Fruit fly (Drosophila melanogaster): ENCODE results near the gene nSMase.
A peak's percentile ranks its signal among the peaks of the same experiment; 100 is the strongest.

The nSMase gene

DNA sequence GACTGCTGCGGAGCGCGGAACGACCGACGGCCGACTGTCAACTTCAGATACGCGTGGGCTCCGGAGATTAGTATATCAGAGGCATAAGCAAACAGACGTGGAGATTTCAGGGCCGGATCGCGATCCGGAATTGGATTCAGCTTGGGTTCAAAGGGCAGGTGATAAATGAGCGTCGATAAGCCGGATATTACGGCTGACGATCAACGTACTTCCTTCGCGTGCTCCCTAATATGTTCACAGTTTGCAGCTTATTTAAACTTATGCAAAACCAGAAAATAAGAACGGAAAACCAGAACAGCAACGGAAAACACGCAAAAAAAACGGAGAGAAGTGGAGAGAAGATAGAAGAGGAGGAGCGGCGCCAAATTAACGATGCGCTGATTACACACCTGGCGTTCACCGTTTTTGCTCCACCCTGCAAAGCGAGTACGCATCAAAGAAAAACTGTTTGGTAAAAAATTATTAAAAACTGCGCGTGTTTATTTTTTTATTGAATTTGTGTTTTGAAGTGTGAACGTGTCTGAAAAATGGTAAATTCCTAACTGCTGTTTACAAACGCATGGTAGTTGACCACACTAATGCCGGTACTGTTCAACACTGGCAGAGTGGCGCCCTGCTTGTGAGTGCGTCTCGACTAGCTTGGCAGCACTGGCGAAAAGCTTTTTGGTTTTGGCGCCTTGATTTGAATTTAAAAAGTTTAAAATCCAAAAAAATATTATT lies 20.2 kb downstream of the nSMase start, which contains the start of gene CG17746 (continued):
- TF ChIP-seq CG6808 (GFP tag; optimal IDR thresholded peaks at IDR 0.05), result peak; percentile 100
- peak; percentile 93 for TF ChIP-seq svp (GFP tag)
- no peak for TF ChIP-seq CG7368 (GFP tag; optimal IDR thresholded peaks at IDR 0.05)
- TF ChIP-seq achi (GFP tag; optimal IDR thresholded peaks at IDR 0.05), result no peak
- TF ChIP-seq Ets96B (tag; optimal IDR thresholded peaks at IDR 0.05), result no peak
- no peak for TF ChIP-seq Hr4 (GFP tag; optimal IDR thresholded peaks at IDR 0.05)
- TF ChIP-seq Sox102F (GFP tag; optimal IDR thresholded peaks at IDR 0.05), result no peak
- no peak for TF ChIP-seq net (GFP tag; optimal IDR thresholded peaks at IDR 0.05)
- no peak for TF ChIP-seq CG6792 (GFP tag; optimal IDR thresholded peaks at IDR 0.05)
- TF ChIP-seq dac (GFP tag; optimal IDR thresholded peaks at IDR 0.05), result no peak
- no peak for TF ChIP-seq spab (GFP tag; optimal IDR thresholded peaks at IDR 0.05)
- TF ChIP-seq Sox14 (GFP tag; optimal IDR thresholded peaks at IDR 0.05), result peak; percentile 45
- TF ChIP-seq esn (GFP tag; optimal IDR thresholded peaks at IDR 0.05), result peak; percentile 0
- no peak for TF ChIP-seq CG11294 (GFP tag; IDR thresholded peaks at IDR 0.05)
- no peak for TF ChIP-seq Ets21C (GFP tag; optimal IDR thresholded peaks at IDR 0.05)
- TF ChIP-seq lz (GFP tag; optimal IDR thresholded peaks at IDR 0.05), result peak; percentile 38
- no peak for TF ChIP-seq Eip75B (GFP tag; optimal IDR thresholded peaks at IDR 0.05)
- no peak for TF ChIP-seq CG16779 (tag; optimal IDR thresholded peaks at IDR 0.05)
- TF ChIP-seq Blimp-1 (GFP tag; optimal IDR thresholded peaks at IDR 0.05), result no peak
- TF ChIP-seq salr (GFP tag; optimal IDR thresholded peaks at IDR 0.05), result no peak
- TF ChIP-seq Smox (GFP tag; optimal IDR thresholded peaks at IDR 0.05), result no peak
- no peak for TF ChIP-seq CG8119 (GFP tag; IDR thresholded peaks at IDR 0.05)
- no peak for TF ChIP-seq dsx (GFP tag; optimal IDR thresholded peaks at IDR 0.05; ENCODE audit: poor library complexity, severe bottlenecking)
- TF ChIP-seq CG8319 (GFP tag; optimal IDR thresholded peaks at IDR 0.05), result no peak
- TF ChIP-seq CG8632 (GFP tag; optimal IDR thresholded peaks at IDR 0.05), result no peak
- TF ChIP-seq Lpt (GFP tag; optimal IDR thresholded peaks at IDR 0.05), result no peak
- TF ChIP-seq eg (GFP tag; IDR thresholded peaks at IDR 0.05), result no peak
- no peak for TF ChIP-seq CG32006 (GFP tag; optimal IDR thresholded peaks at IDR 0.05)
- TF ChIP-seq Met (GFP tag; optimal IDR thresholded peaks at IDR 0.05), result no peak
- no peak for TF ChIP-seq CG6276 (GFP tag; optimal IDR thresholded peaks at IDR 0.05)
- TF ChIP-seq CG31627 (GFP tag; optimal IDR thresholded peaks at IDR 0.05), result peak; percentile 35
- no peak for TF ChIP-seq fd85E (GFP tag; optimal IDR thresholded peaks at IDR 0.05)

dm6 chr3L:3239785-3240596 lies 21.0 kb downstream of the nSMase start:
- TF ChIP-seq cyc (GFP tag; optimal IDR thresholded peaks at IDR 0.05), result no peak
- peak; percentile 61 for TF ChIP-seq Eip75B (GFP tag; optimal IDR thresholded peaks at IDR 0.05)
- peak; percentile 69 for TF ChIP-seq OdsH (GFP tag; optimal IDR thresholded peaks at IDR 0.05)
- peak; percentile 74 for TF ChIP-seq Sox14 (GFP tag; optimal IDR thresholded peaks at IDR 0.05)
- TF ChIP-seq CG8119 (GFP tag; IDR thresholded peaks at IDR 0.05), result peak; percentile 33; the same call in 2 of the 3 replicates
- no peak for TF ChIP-seq Hr38 (GFP tag; optimal IDR thresholded peaks at IDR 0.05)
- peak; percentile 73 for TF ChIP-seq CG31627 (GFP tag; optimal IDR thresholded peaks at IDR 0.05)
- peak; percentile 36 for TF ChIP-seq CG8632 (GFP tag; optimal IDR thresholded peaks at IDR 0.05)
- TF ChIP-seq CG15336 (GFP tag; IDR thresholded peaks at IDR 0.05), result peak; percentile 55
- no peak for TF ChIP-seq CG9139 (GFP tag; optimal IDR thresholded peaks at IDR 0.05)
- peak; percentile 64 for TF ChIP-seq fkh (GFP tag; optimal IDR thresholded peaks at IDR 0.05)
- TF ChIP-seq CG32006 (GFP tag; optimal IDR thresholded peaks at IDR 0.05), result peak; percentile 5
- TF ChIP-seq svp (GFP tag), result peak; percentile 93
- TF ChIP-seq CG11294 (GFP tag; IDR thresholded peaks at IDR 0.05), result no peak
- TF ChIP-seq Lpt (GFP tag; optimal IDR thresholded peaks at IDR 0.05), result peak; percentile 31
- TF ChIP-seq salr (GFP tag; optimal IDR thresholded peaks at IDR 0.05), result peak; percentile 6 to 85
- TF ChIP-seq achi (GFP tag; optimal IDR thresholded peaks at IDR 0.05), result peak; percentile 53
- TF ChIP-seq Hr39 (GFP tag; optimal IDR thresholded peaks at IDR 0.05), result peak; percentile 76
- no peak for TF ChIP-seq CG3919 (GFP tag; optimal IDR thresholded peaks at IDR 0.05)
- TF ChIP-seq Smox (GFP tag; optimal IDR thresholded peaks at IDR 0.05), result peak; percentile 71
- TF ChIP-seq CG7368 (GFP tag; optimal IDR thresholded peaks at IDR 0.05), result no peak
- peak; percentile 79 for TF ChIP-seq CG1621 (tag; optimal IDR thresholded peaks at IDR 0.05)
- peak; percentile 52 for TF ChIP-seq CG34406 (GFP tag; optimal IDR thresholded peaks at IDR 0.05)
- TF ChIP-seq esn (GFP tag; optimal IDR thresholded peaks at IDR 0.05), result peak; percentile 51
- TF ChIP-seq Sox15 (GFP tag; optimal IDR thresholded peaks at IDR 0.05), result peak; percentile 56
- peak; percentile 81 for TF ChIP-seq acj6 (GFP tag; optimal IDR thresholded peaks at IDR 0.05)
- TF ChIP-seq pdm3 (GFP tag; optimal IDR thresholded peaks at IDR 0.05), result peak; percentile 75
- peak; percentile 71 for TF ChIP-seq fd59A (GFP tag; optimal IDR thresholded peaks at IDR 0.05)
- TF ChIP-seq Blimp-1 (GFP tag; optimal IDR thresholded peaks at IDR 0.05), result no peak
- peak; percentile 62 for TF ChIP-seq Met (GFP tag; optimal IDR thresholded peaks at IDR 0.05)
- no peak for TF ChIP-seq fd85E (GFP tag; optimal IDR thresholded peaks at IDR 0.05)

All from whole organism, prepupa.